Worm (Caenorhabditis elegans) whole organism, mixed stage, embryonic: ENCODE data around the gene C33B4.2.

Experiments
- M03D4.4 ChIP-seq: sonication (generic microtip); optimal IDR thresholded peaks from 2 replicates; lab custom pipeline; 2017; ENCODE audit warnings: mild to moderate bottlenecking, missing genetic modification characterization, missing compliant biosample characterization
- ceh-43 ChIP-seq: fragments of 200-800 bp; sonication (Bioruptor generic); optimal IDR thresholded peaks from 2 replicates; lab custom pipeline; 2018; ENCODE audit warnings: mild to moderate bottlenecking, missing genetic modification characterization, moderate library complexity, missing compliant biosample characterization
- lin-13 ChIP-seq: fragments of 150-350 bp; optimal IDR thresholded peaks from 2 replicates; lab custom pipeline; 2014; ENCODE audit warnings: missing biosample characterization, missing genetic modification characterization
- nhr-2 ChIP-seq: fragments of 150-350 bp; optimal IDR thresholded peaks from 2 replicates; lab custom pipeline; 2014; ENCODE audit warnings: missing biosample characterization, missing genetic modification characterization
- pha-4 ChIP-seq: fragments of 150-350 bp; optimal IDR thresholded peaks from 2 replicates; lab custom pipeline; 2018; ENCODE audit warnings: missing biosample characterization, missing genetic modification reagents, missing genetic modification characterization
- snpc-4 ChIP-seq: fragments of 150-350 bp; optimal IDR thresholded peaks from 2 replicates; lab custom pipeline; 2014; ENCODE audit warnings: missing biosample characterization, missing genetic modification characterization
- unc-62 ChIP-seq: fragments of 150-350 bp; optimal IDR thresholded peaks from 2 replicates; lab custom pipeline; 2014; ENCODE audit warnings: missing biosample characterization, missing genetic modification reagents, missing genetic modification characterization

DNA sequence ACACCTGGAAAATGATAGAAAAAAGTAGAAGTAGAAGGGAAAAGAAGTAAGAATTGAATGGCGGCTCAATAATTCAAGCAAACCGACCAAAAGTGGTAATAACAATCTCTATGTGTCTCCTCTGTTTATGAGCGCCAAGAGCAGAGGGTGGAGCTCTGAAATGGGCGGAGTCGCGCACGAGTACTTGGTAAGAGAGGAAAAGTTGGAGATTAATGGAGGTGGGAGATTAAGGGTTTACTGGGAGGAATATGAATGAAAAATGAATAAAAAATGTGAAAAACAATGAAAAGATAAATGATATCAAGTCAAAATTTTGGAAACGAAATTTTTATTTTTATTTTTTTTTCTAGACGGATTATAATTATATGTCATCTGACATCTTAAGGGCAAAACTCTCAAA lies 5.8 kb upstream of the C33B4.2 start:
- TF ChIP-seq unc-62 (GFP tag; lab: Kevin White, UChicago) (no peak), lin-13 (tag; lab: Kevin White, UChicago) (no peak), pha-4 (tag; lab: Kevin White, UChicago) (no peak), M03D4.4 (no peak), snpc-4 (tag; lab: Kevin White, UChicago) (no peak), nhr-2 (tag; lab: Kevin White, UChicago) (no peak), ceh-43 (GFP tag; lab: Kevin White, UChicago) (no peak)
